Fruit fly (Drosophila melanogaster) whole organism, adult: ENCODE measurements around the gene CG43124.

Experiments used
- CG11617 ChIP-seq: fragments of 200-800 bp; sonication (Bioruptor generic); optimal IDR thresholded peaks from 2 replicates; lab custom pipeline; 2017; ENCODE audit warnings: mild to moderate bottlenecking, missing biosample characterization, missing genetic modification reagents, missing genetic modification characterization
- CG12768 ChIP-seq: fragments of 200-800 bp; sonication (Bioruptor generic); optimal IDR thresholded peaks from 2 replicates; lab custom pipeline; 2017; ENCODE audit warnings: missing biosample characterization, missing genetic modification characterization, mild to moderate bottlenecking, moderate library complexity, missing genetic modification reagents
- CG14711 ChIP-seq: fragments of 200-800 bp; sonication (Bioruptor generic); optimal IDR thresholded peaks from 2 replicates; lab custom pipeline; 2018; ENCODE audit warnings: missing biosample characterization, mild to moderate bottlenecking, missing genetic modification characterization, moderate library complexity
- CG1620 ChIP-seq: fragments of 200-800 bp; sonication (Bioruptor generic); optimal IDR thresholded peaks from 2 replicates; lab custom pipeline; 2016; ENCODE audit warnings: missing biosample characterization, missing genetic modification characterization
- CG33017 ChIP-seq: fragments of 200-800 bp; sonication (Bioruptor generic); optimal IDR thresholded peaks from 2 replicates; lab custom pipeline; 2018; ENCODE audit warnings: missing biosample characterization, mild to moderate bottlenecking, missing genetic modification characterization, moderate library complexity
- CG5204 ChIP-seq: fragments of 200-800 bp; sonication (Bioruptor generic); optimal IDR thresholded peaks from 2 replicates; lab custom pipeline; 2016; ENCODE audit warnings: missing biosample characterization, missing genetic modification characterization
- CG7045 ChIP-seq: fragments of 200-800 bp; sonication (Bioruptor generic); optimal IDR thresholded peaks from 2 replicates; lab custom pipeline; 2017; ENCODE audit warnings: missing biosample characterization, mild to moderate bottlenecking, missing genetic modification characterization
- CG7101 ChIP-seq: fragments of 200-800 bp; sonication (Bioruptor generic); optimal IDR thresholded peaks from 2 replicates; lab custom pipeline; 2018; ENCODE audit warnings: missing biosample characterization, mild to moderate bottlenecking, missing genetic modification characterization, moderate library complexity
- Clk ChIP-seq: fragments of 200-800 bp; sonication (Bioruptor generic); optimal IDR thresholded peaks from 2 replicates; lab custom pipeline; 2017; ENCODE audit warnings: missing biosample characterization, missing genetic modification characterization
- Crg-1 ChIP-seq: fragments of 200-800 bp; sonication (Bioruptor generic); optimal IDR thresholded peaks from 2 replicates; lab custom pipeline; 2016; ENCODE audit warnings: missing biosample characterization, missing genetic modification characterization
- Hr96 ChIP-seq: fragments of 200-800 bp; sonication (Bioruptor generic); optimal IDR thresholded peaks from 2 replicates; lab custom pipeline; 2016; ENCODE audit warnings: missing biosample characterization, missing genetic modification characterization
- Mnt ChIP-seq: fragments of 200-800 bp; sonication (Bioruptor generic); optimal IDR thresholded peaks from 2 replicates; lab custom pipeline; 2016; ENCODE audit warnings: missing biosample characterization, mild to moderate bottlenecking, missing genetic modification characterization
- bab1 ChIP-seq: fragments of 200-800 bp; sonication (Bioruptor generic); optimal IDR thresholded peaks from 3 replicates; lab custom pipeline; 2019; ENCODE audit warnings: missing biosample characterization, mild to moderate bottlenecking, missing genetic modification characterization, moderate library complexity
- cic ChIP-seq: fragments of 200-800 bp; sonication (Bioruptor generic); optimal IDR thresholded peaks from 2 replicates; lab custom pipeline; 2017; ENCODE audit warnings: missing biosample characterization, mild to moderate bottlenecking, missing genetic modification characterization, moderate library complexity
- cnc ChIP-seq, 2 experiments: fragments of >200 bp; optimal IDR thresholded peaks; 2 replicates each; lab custom pipeline; 2017
- kay ChIP-seq: fragments of 200-800 bp; sonication (Bioruptor generic); peaks from one replicate; lab custom pipeline; 2016; ENCODE audit warnings: missing biosample characterization, missing genetic modification characterization, borderline replicate concordance
- ovo ChIP-seq: fragments of 200-800 bp; sonication (Bioruptor generic); optimal IDR thresholded peaks from 2 replicates; lab custom pipeline; 2016; ENCODE audit warnings: missing biosample characterization, missing genetic modification characterization
- pad ChIP-seq: fragments of 200-800 bp; sonication (Bioruptor generic); optimal IDR thresholded peaks from 3 replicates; lab custom pipeline; 2017; ENCODE audit warnings: missing biosample characterization, missing genetic modification characterization, mild to moderate bottlenecking, moderate library complexity, missing genetic modification reagents
- tj ChIP-seq: fragments of 200-800 bp; sonication (Bioruptor generic); optimal IDR thresholded peaks from 3 replicates; lab custom pipeline; 2017; ENCODE audit warnings: missing biosample characterization, mild to moderate bottlenecking, missing genetic modification characterization, moderate library complexity
- toe ChIP-seq: fragments of 200-800 bp; sonication (Bioruptor generic); optimal IDR thresholded peaks from 2 replicates; lab custom pipeline; 2016; ENCODE audit warnings: missing biosample characterization, missing genetic modification characterization

CG43124 gene

DNA sequence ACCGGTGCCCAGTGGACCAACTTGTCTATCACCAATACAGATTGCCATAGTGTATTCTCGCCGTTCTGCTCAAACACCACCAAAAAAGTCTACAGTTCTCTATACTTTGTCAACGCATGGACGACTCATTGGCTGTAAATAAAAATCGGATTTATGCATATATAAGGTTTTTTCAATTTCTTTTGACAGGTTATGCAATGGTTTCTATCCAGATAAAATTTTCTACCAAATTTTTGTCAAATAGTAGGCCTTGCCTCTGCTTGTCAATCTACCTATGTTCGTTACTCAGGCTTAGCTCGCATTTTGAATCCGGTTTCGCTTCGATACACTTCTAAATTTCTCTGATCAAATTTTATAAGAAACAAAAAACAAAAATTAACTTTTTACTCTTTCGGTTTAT is 27.9 kb upstream of the CG43124 start, which contains the start of gene Mst98Cb:
Mst98Cb (plus strand) TSS at position 301 of the 400 bp plus-strand sequence.
- TF ChIP-seq kay (GFP tag; lab: Kevin White, UChicago) (no peak), CG33017 (tag; lab: Kevin White, UChicago) (no peak), ovo (GFP tag; lab: Kevin White, UChicago) (no peak), CG7101 (tag; lab: Kevin White, UChicago) (no peak), bab1 (GFP tag; lab: Kevin White, UChicago) (no peak), Clk (no peak), CG7045 (no peak), Crg-1 (GFP tag; lab: Kevin White, UChicago) (no peak), Mnt (no peak), CG14711 (tag; lab: Kevin White, UChicago) (no peak), CG1620 (no peak), cic (GFP tag; lab: Kevin White, UChicago) (no peak), CG11617 (GFP tag; lab: Kevin White, UChicago) (no peak), toe (GFP tag; lab: Kevin White, UChicago) (no peak), CG12768 (GFP tag; lab: Kevin White, UChicago) (no peak), pad (GFP tag; lab: Kevin White, UChicago) (no peak), CG5204 (no peak), Hr96 (no peak)

DNA sequence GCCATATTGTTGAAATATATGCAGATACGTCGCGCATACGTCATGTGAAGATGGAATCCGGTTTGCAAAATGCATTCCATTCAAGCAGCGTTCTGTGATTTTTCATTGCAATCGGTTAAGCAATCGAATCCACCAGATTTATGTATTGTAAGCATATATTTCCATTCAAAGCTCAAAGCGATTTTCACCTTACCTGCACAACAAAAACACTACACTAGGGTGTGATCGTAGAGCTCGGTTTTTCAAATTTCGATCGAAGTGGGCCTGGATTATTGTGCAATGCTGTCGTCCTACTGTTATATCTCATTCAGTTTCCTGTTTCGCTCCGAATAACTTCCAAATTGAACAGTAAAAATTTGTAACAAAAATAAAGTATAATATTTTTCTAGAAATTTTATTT is 26.5 kb upstream of the CG43124 start, which contains the start of gene Mst98Ca:
Mst98Ca (plus strand) TSS at position 301 of the 400 bp plus-strand sequence.
- TF ChIP-seq bab1 (GFP tag; lab: Kevin White, UChicago) (no peak), CG14711 (tag; lab: Kevin White, UChicago) (no peak), kay (GFP tag; lab: Kevin White, UChicago) (no peak), CG11617 (GFP tag; lab: Kevin White, UChicago) (no peak), Hr96 (no peak), CG1620 (no peak), ovo (GFP tag; lab: Kevin White, UChicago) (no peak), CG7101 (tag; lab: Kevin White, UChicago) (no peak)

DNA sequence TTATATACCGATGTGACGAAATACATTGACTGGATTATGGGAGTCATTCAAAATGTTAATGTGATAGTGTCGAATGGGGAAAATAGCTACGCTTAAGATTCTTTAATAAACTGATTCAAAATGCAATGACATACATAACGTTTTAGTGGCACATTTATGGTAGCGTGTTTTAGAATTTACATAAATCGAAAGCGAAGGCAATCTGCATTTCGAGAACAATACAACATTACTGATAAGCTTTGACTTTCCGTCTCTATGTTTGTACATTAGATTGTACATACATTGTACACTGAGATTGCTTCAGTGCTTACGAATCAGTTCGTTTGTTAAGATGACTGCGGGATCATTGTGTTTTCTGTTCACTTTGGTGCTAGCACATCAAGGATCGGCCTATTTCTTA is 18.8 kb upstream of the CG43124 start, which contains the start of gene CG34437:
CG34437 (plus strand) TSS at position 301 of the 400 bp plus-strand sequence.
- TF ChIP-seq toe (GFP tag; lab: Kevin White, UChicago) = no peak
- TF ChIP-seq CG7045 = no peak
- TF ChIP-seq CG33017 (tag; lab: Kevin White, UChicago) = no peak
- TF ChIP-seq tj (GFP tag; lab: Kevin White, UChicago) = no peak
- no peak for TF ChIP-seq cnc (optimal IDR thresholded peaks at IDR 0.05; lab: Kevin White, UChicago)
- TF ChIP-seq CG7101 (tag; lab: Kevin White, UChicago) = no peak
- no peak for TF ChIP-seq cic (GFP tag; lab: Kevin White, UChicago)
- TF ChIP-seq CG14711 (tag; lab: Kevin White, UChicago) = no peak

DNA sequence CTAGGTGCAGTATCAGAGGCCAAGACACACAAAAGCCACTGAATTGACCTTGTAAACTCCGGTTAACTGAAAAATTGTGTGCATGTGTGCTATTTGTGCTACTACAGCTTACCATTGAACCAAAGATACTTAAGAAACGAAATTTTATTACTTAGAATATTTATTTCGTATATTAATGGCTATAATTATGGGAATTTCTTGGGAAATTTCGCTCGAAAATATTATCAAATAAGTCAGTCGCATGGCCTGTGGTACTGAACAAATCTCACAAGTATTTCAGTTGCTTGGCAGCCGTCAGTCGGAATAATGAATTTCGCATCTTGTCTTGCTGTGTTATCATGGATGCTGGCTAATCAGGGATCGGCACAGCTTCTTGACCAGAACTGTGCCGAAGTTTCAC is 17.7 kb upstream of the CG43124 start, which contains the start of gene CG34436:
CG34436 (plus strand) TSS at position 301 of the 400 bp plus-strand sequence.
- TF ChIP-seq CG5204 = no peak
- TF ChIP-seq CG1620 = no peak
- TF ChIP-seq tj (GFP tag; lab: Kevin White, UChicago) = no peak
- TF ChIP-seq pad (GFP tag; lab: Kevin White, UChicago) = no peak
- TF ChIP-seq Hr96 = no peak
- no peak for TF ChIP-seq ovo (GFP tag; lab: Kevin White, UChicago)
- TF ChIP-seq CG14711 (tag; lab: Kevin White, UChicago) = no peak
- TF ChIP-seq kay (GFP tag; lab: Kevin White, UChicago) = no peak
- no peak for TF ChIP-seq toe (GFP tag; lab: Kevin White, UChicago)
- TF ChIP-seq cic (GFP tag; lab: Kevin White, UChicago) = no peak
- TF ChIP-seq Mnt = no peak
- no peak for TF ChIP-seq Crg-1 (GFP tag; lab: Kevin White, UChicago)
- no peak for TF ChIP-seq CG7101 (tag; lab: Kevin White, UChicago)
- no peak for TF ChIP-seq CG11617 (GFP tag; lab: Kevin White, UChicago)
- no peak for TF ChIP-seq bab1 (GFP tag; lab: Kevin White, UChicago)
- TF ChIP-seq Clk = no peak
- no peak for TF ChIP-seq CG7045
- TF ChIP-seq cnc (optimal IDR thresholded peaks at IDR 0.05; lab: Kevin White, UChicago) = no peak
- no peak for TF ChIP-seq CG33017 (tag; lab: Kevin White, UChicago)

DNA sequence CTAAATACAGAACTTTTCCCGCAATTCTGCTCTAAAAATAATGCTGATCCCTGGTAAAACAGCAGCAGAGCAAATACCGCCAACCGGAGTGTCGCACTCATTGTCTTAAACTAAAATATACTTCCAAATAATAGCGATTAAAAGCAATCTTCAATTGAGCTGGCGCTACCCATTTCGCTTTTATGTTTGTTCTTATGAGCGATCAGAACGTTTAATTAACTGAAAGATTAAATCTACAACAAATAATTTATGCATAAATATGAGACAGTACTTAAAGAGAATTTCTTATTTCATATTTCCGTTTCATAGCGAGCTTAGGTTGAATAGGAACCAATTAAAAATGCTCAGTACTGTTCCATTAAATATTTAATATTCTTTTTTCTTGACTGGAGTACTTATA is 1.1 kb downstream of the CG43124 start, which contains the start of gene CG43125:
CG43125 (minus strand) TSS at position 101 of the 400 bp plus-strand sequence.
- TF ChIP-seq CG33017 (tag; lab: Kevin White, UChicago) (no peak), pad (GFP tag; lab: Kevin White, UChicago) (no peak), CG7045 (no peak), kay (GFP tag; lab: Kevin White, UChicago) (no peak), cnc (optimal IDR thresholded peaks at IDR 0.05; lab: Kevin White, UChicago) (no peak), toe (GFP tag; lab: Kevin White, UChicago) (no peak), Mnt (no peak)

- TF ChIP-seq CG12768 (GFP tag; lab: Kevin White, UChicago) (no peak), CG11617 (GFP tag; lab: Kevin White, UChicago) (no peak), ovo (GFP tag; lab: Kevin White, UChicago) (no peak), CG7045 (no peak), bab1 (GFP tag; lab: Kevin White, UChicago) (no peak), toe (GFP tag; lab: Kevin White, UChicago) (no peak), CG14711 (tag; lab: Kevin White, UChicago) (no peak), Mnt (no peak), Clk (no peak), pad (GFP tag; lab: Kevin White, UChicago) (no peak), kay (GFP tag; lab: Kevin White, UChicago) (no peak), Crg-1 (GFP tag; lab: Kevin White, UChicago) (no peak), CG7101 (tag; lab: Kevin White, UChicago) (no peak)
Observed at dm6 chr3R:28237797-28238196, 26.8 kb downstream of the CG43124 start.
